Worm (Caenorhabditis elegans): ENCODE data around the gene F07E5.7.
"Not testable (repeated sequence)": the region's sequence is repeated elsewhere in the genome, so short reads cannot be mapped to it uniquely, and the experiment has no call there.

Gene F07E5.7

DNA sequence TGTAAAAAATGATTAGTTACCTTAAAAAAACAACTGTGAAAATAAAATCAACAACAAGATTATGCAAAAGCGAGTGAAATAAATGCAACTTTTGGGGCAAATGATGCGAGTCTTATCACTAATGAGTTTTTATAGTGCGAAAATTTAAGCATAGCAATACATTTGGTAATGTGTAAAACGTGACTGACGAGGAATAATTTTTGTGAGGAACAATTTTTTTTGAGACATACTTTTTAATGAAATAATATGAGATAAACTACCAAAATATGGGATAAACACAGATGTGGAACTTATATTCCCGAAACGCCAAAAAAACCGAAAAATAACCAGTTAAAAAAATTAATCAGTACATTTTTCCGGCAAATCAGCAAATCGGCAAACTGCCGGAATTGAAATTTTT, 9.1 kb upstream of the F07E5.7 start, which contains the start of gene F07E5.9:
Gene F07E5.9 (minus strand): TSS at position 101 of the 400 bp plus-strand sequence.
- TF ChIP-seq fax-1 (tag; optimal IDR thresholded peaks at IDR 0.05) (no peak), hlh-6 (tag; optimal IDR thresholded peaks at IDR 0.05) (no peak), ceh-19 (GFP tag; optimal IDR thresholded peaks at IDR 0.05) (no peak), nhr-232 (tag; optimal IDR thresholded peaks at IDR 0.05) (no peak), hlh-8 (tag; optimal IDR thresholded peaks at IDR 0.05) (no peak), npax-4 (tag; optimal IDR thresholded peaks at IDR 0.05) (no peak), unc-55 (GFP tag; optimal IDR thresholded peaks at IDR 0.05) (no peak)

DNA sequence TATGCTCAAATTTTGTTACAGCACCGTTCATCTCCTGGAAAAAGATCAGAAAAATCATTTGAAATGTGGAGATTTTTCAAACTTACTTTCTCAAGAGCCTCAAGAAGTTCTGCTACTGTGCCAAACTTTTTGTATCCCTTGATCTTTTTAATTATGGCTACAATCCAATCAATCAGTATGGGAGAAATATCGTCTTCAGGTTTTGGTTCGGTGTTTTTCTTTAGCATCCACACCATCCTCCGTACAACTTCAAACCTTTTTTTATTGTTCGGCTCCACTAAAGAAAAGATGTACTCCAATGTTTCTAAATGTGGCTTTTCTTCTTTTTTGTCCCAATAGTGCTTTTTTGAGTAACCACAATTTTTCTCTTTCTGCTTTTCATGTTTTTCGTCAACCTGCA, 5.1 kb upstream of the F07E5.7 start:
- TF ChIP-seq mec-3 (tag; optimal IDR thresholded peaks at IDR 0.05; ENCODE audit: borderline replicate concordance) (no peak), eyg-1 (tag; optimal IDR thresholded peaks at IDR 0.05) (no peak), che-1 (tag; optimal IDR thresholded peaks at IDR 0.05) (no peak), ceh-22 (tag; optimal IDR thresholded peaks at IDR 0.05) (no peak), C38D4.7 (GFP tag; optimal IDR thresholded peaks at IDR 0.05) (no peak), ceh-2 (tag; optimal IDR thresholded peaks at IDR 0.05) (no peak), ceh-48 (tag; optimal IDR thresholded peaks at IDR 0.05) (no peak), zip-5 (tag; optimal IDR thresholded peaks at IDR 0.05) (no peak)

DNA sequence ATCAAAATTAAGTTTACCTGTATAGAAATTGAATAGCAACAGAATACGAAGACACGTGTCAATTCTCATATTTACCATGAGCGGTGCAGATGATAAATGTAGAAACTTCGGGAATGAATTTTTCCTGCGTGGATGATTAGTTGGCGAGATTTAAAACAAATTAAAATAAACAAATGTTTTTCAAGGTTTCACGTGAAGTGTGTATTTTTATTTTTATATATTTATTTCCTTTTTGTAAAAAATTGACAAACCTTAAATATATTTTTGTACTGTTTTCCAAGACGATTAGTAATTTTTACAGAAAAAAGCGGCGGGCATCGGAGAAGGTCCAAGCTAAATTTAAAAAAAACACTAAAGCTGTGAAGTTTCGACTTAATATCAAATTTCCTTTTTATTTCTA, 4.2 kb upstream of the F07E5.7 start, which contains the start of gene F07E5.8:
Gene F07E5.8 (minus strand): TSS at position 101 of the 400 bp plus-strand sequence.
- TF ChIP-seq lin-11 (tag; optimal IDR thresholded peaks at IDR 0.05) (no peak), ceh-19 (GFP tag; optimal IDR thresholded peaks at IDR 0.05) (no peak), hlh-15 (tag; optimal IDR thresholded peaks at IDR 0.05) (no peak), unc-42 (tag; optimal IDR thresholded peaks at IDR 0.05) (no peak), tbx-7 (tag; optimal IDR thresholded peaks at IDR 0.05) (no peak), gmeb-2 (tag; optimal IDR thresholded peaks at IDR 0.05) (no peak), ceh-48 (tag; optimal IDR thresholded peaks at IDR 0.05) (no peak)

DNA sequence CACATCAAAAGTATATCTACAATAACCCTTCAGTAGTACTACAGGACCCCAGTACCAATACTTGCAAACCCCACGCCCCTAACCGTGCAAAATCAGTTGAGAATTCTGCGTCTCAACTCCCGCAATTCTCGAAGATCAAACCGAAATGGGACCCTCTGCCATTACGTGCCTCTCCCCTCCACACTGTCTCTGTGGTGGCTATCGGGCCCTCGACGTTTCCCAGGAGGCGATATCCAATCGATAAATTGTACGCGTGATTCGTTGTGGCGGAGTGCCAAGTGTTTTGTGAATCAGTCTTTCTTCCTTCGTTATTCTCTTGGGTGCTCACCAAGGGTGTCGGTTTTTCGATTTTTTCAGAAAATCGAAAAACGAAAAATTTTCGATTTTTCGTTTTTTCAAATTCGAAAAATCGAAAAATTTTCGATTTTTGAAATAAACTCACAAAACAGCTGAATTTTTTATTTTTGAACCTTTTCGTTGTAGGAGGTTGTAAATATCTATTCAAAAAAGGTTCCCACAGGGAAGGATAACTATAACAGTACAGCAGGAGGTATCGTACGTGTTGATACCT, 3.8 kb downstream of the F07E5.7 start, which contains the start of gene F07E5.12:
Gene F07E5.12 (plus strand): TSS at position 521 of the 571 bp plus-strand sequence.
- not testable (repeated sequence) for TF ChIP-seq pag-3 (tag; optimal IDR thresholded peaks at IDR 0.05; ENCODE audit: borderline replicate concordance); ceh-34 (tag; optimal IDR thresholded peaks at IDR 0.05); hlh-6 (tag; optimal IDR thresholded peaks at IDR 0.05)

DNA sequence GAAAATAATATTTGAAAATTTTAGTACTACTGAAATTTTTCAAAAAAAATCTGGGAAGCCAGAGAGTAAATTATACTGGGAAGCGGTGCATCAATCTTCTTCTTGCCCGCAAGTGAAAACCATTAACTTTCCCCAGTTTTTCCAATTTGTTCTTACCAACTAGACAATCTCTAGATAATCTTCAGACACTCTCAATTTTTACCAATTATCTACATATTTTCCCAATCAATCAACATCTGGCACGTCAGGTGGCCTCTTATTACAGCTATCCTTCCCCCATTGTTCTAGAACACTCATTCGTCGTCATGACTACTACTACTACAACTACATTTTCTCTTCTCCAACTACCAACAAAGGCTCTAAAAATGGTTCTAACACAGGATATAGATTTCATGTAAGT, 6.8 kb downstream of the F07E5.7 start, which contains the start of gene fbxb-6:
Gene fbxb-6 (plus strand): TSS at position 301 of the 400 bp plus-strand sequence.
- TF ChIP-seq pag-3 (tag; optimal IDR thresholded peaks at IDR 0.05; ENCODE audit: borderline replicate concordance) (no peak), ceh-6 (GFP tag; optimal IDR thresholded peaks at IDR 0.05) (no peak), tbx-7 (tag; optimal IDR thresholded peaks at IDR 0.05) (no peak), hlh-15 (tag; optimal IDR thresholded peaks at IDR 0.05) (no peak), ets-4 (tag; optimal IDR thresholded peaks at IDR 0.05) (no peak), ceh-14 (tag; optimal IDR thresholded peaks at IDR 0.05) (no peak), unc-86 (tag; optimal IDR thresholded peaks at IDR 0.05) (no peak), sdc-2 (tag; optimal IDR thresholded peaks at IDR 0.05) (no peak), sox-2 (GFP tag; IDR thresholded peaks at IDR 0.05) (no peak), che-1 (tag; optimal IDR thresholded peaks at IDR 0.05) (no peak), ztf-16 (tag; optimal IDR thresholded peaks at IDR 0.05) (no peak), ceh-24 (tag; optimal IDR thresholded peaks at IDR 0.05) (no peak), Y22D7AL.16 (tag; optimal IDR thresholded peaks at IDR 0.05) (no peak), K02D7.2 (tag; optimal IDR thresholded peaks at IDR 0.05) (no peak), pha-2 (tag; optimal IDR thresholded peaks at IDR 0.05) (no peak), ceh-2 (tag; optimal IDR thresholded peaks at IDR 0.05) (no peak), fkh-10 (GFP tag; optimal IDR thresholded peaks at IDR 0.05) (no peak), pha-4 (tag; optimal IDR thresholded peaks at IDR 0.05) (no peak)

Measured in whole organism, late embryonic.